Worm (Caenorhabditis elegans) whole organism, L3 larva: Measurements from ENCODE around the gene xpb-1.

Source experiments
- ama-1 ChIP-seq: fragments of 150-350 bp; optimal IDR thresholded peaks from 2 replicates; lab custom pipeline; 2018
- ceh-82 ChIP-seq: fragments of 150-350 bp; optimal IDR thresholded peaks from 2 replicates; lab custom pipeline; 2014; ENCODE audit warnings: missing biosample characterization, missing genetic modification characterization
- egl-27 ChIP-seq: sonication (generic microtip); optimal IDR thresholded peaks from 4 replicates; lab custom pipeline; 2017; ENCODE audit warnings: missing biosample characterization, missing genetic modification reagents, missing genetic modification characterization
- hmg-11 ChIP-seq: sonication (generic microtip); optimal IDR thresholded peaks from 2 replicates; lab custom pipeline; 2016; ENCODE audit warnings: missing genetic modification characterization, missing compliant biosample characterization
- lin-39 ChIP-seq: fragments of 150-350 bp; optimal IDR thresholded peaks from 2 replicates; lab custom pipeline; 2018; ENCODE audit warnings: missing biosample characterization, missing genetic modification reagents, missing genetic modification characterization
- nhr-237 ChIP-seq: fragments of 150-350 bp; optimal IDR thresholded peaks from 2 replicates; lab custom pipeline; 2014; ENCODE audit warnings: missing biosample characterization, missing genetic modification characterization
- nhr-25 ChIP-seq: sonication (generic microtip); optimal IDR thresholded peaks from 2 replicates; lab custom pipeline; 2017; ENCODE audit warnings: missing biosample characterization, missing genetic modification characterization
- nhr-43 ChIP-seq: sonication (generic microtip); optimal IDR thresholded peaks from 2 replicates; lab custom pipeline; 2016; ENCODE audit warnings: mild to moderate bottlenecking, missing genetic modification characterization, missing compliant biosample characterization; ENCODE audit not compliant: poor library complexity, severe bottlenecking
- sea-2 ChIP-seq: fragments of 150-350 bp; sonication (generic microtip); optimal IDR thresholded peaks from 4 replicates; lab custom pipeline; 2014; ENCODE audit warnings: missing biosample characterization, missing genetic modification reagents, missing genetic modification characterization
- skn-1 ChIP-seq: fragments of 150-350 bp; optimal IDR thresholded peaks from 2 replicates; lab custom pipeline; 2014; ENCODE audit warnings: missing biosample characterization, missing genetic modification characterization
- tbx-2 ChIP-seq: sonication (generic microtip); optimal IDR thresholded peaks from 2 replicates; lab custom pipeline; 2016; ENCODE audit warnings: mild to moderate bottlenecking, missing genetic modification characterization, missing compliant biosample characterization
- unc-39 ChIP-seq: sonication (generic microtip); optimal IDR thresholded peaks from 4 replicates; lab custom pipeline; 2017; ENCODE audit warnings: missing biosample characterization, missing genetic modification characterization
- unc-62 ChIP-seq: fragments of 150-350 bp; sonication (generic microtip); optimal IDR thresholded peaks from 4 replicates; lab custom pipeline; 2014; ENCODE audit warnings: missing biosample characterization, missing genetic modification reagents, missing genetic modification characterization

DNA sequence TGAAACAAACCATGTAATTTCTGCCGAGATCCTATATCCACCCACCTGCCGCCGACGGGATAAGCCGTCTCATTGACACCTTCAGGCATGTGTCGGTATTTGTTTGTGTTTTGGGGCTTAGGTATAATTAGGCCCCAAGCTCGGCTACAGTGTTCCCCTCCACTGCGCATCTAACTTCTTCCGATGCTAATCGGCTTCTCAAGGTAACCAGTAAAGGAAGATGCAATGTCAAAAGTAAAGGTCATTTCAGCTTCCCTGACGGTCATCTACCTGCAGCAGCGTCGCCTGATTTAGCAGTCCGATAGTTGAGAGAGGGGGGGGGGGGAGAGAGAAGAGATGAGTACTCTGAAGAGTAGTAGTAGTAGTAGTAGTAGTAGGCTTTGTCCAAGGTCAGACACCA is 31.8 kb downstream of the xpb-1 start:
- TF ChIP-seq ceh-82 (tag; lab: Kevin White, UChicago) (no peak), lin-39 (tag; lab: Kevin White, UChicago) (no peak), unc-39 (tag; lab: Kevin White, UChicago) (no peak), nhr-43 (no peak), nhr-237 (tag; lab: Kevin White, UChicago) (no peak), skn-1 (no peak), hmg-11 (tag; lab: Kevin White, UChicago) (no peak), egl-27 (tag; lab: Kevin White, UChicago) (no peak), nhr-25 (tag; lab: Kevin White, UChicago) (peak; percentile 76), sea-2 (GFP tag; lab: Kevin White, UChicago) (no peak), tbx-2 (tag; lab: Kevin White, UChicago) (no peak), ama-1 (lab: Kevin White, UChicago) (no peak), unc-62 (GFP tag; lab: Kevin White, UChicago) (no peak)
